Worm (Caenorhabditis elegans) whole organism, young adult: ENCODE results near the gene srdh-1.

Source experiments
- B0019.2 ChIP-seq: fragments of 200-800 bp; sonication (Bioruptor generic); conservative IDR thresholded peaks from 2 replicates; pipeline ENCODE4 v1.3.6; 2022; ENCODE audit warnings: missing genetic modification reagents, missing genetic modification characterization, missing compliant biosample characterization
- B0035.1 ChIP-seq: sonication (generic microtip); optimal IDR thresholded peaks from 2 replicates; lab custom pipeline; 2016; ENCODE audit warnings: missing genetic modification characterization, mild to moderate bottlenecking, missing compliant biosample characterization, missing genotype, missing genetic modification reagents
- C06A6.2 ChIP-seq: fragments of 200-800 bp; sonication (Bioruptor generic); conservative IDR thresholded peaks from 2 replicates; pipeline ENCODE4 v1.3.6; 2022; ENCODE audit warnings: missing genetic modification characterization, missing compliant biosample characterization
- C17E4.6 ChIP-seq: fragments of 200-800 bp; sonication (Bioruptor generic); IDR thresholded peaks from 2 replicates; pipeline ENCODE4 v1.3.6; 2022; ENCODE audit warnings: missing genetic modification reagents, missing genetic modification characterization, missing compliant biosample characterization
- F10E7.11 ChIP-seq: sonication (generic microtip); optimal IDR thresholded peaks from 2 replicates; lab custom pipeline; 2017; ENCODE audit warnings: mild to moderate bottlenecking, missing genetic modification characterization, moderate library complexity, missing compliant biosample characterization
- F22D6.2 ChIP-seq: sonication (generic microtip); optimal IDR thresholded peaks from 2 replicates; lab custom pipeline; 2016; ENCODE audit warnings: mild to moderate bottlenecking, missing genetic modification characterization, missing compliant biosample characterization
- F23B12.7 ChIP-seq: sonication (generic microtip); optimal IDR thresholded peaks from 2 replicates; lab custom pipeline; 2017; ENCODE audit warnings: missing genetic modification characterization, mild to moderate bottlenecking, missing compliant biosample characterization, antibody characterized with exemption, moderate library complexity; ENCODE audit not compliant: insufficient read depth
- F37B4.10 ChIP-seq: fragments of 200-800 bp; sonication (Bioruptor generic); IDR thresholded peaks from 2 replicates; pipeline ENCODE4 v1.3.6; 2022; ENCODE audit warnings: missing genetic modification characterization, missing compliant biosample characterization
- F39B2.1 ChIP-seq: fragments of 200-800 bp; sonication (Bioruptor generic); IDR thresholded peaks from 2 replicates; pipeline ENCODE4 v1.3.6; 2022; ENCODE audit warnings: missing genetic modification reagents, missing genetic modification characterization, missing compliant biosample characterization
- F55B11.4 ChIP-seq: sonication (generic microtip); optimal IDR thresholded peaks from 2 replicates; lab custom pipeline; 2016; ENCODE audit warnings: missing compliant biosample characterization, missing genetic modification characterization, borderline replicate concordance; ENCODE audit not compliant: insufficient read depth
- F57C9.4 ChIP-seq: sonication (generic microtip); optimal IDR thresholded peaks from 2 replicates; lab custom pipeline; 2017; ENCODE audit warnings: mild to moderate bottlenecking, missing genetic modification characterization, missing compliant biosample characterization
- Y53F4B.3 ChIP-seq: fragments of 200-800 bp; sonication (Bioruptor generic); IDR thresholded peaks from 2 replicates; pipeline ENCODE4 v1.3.6; 2022; ENCODE audit warnings: missing genetic modification reagents, missing genetic modification characterization, missing compliant biosample characterization
- Y53G8AR.9 ChIP-seq: fragments of 200-800 bp; sonication (Bioruptor generic); conservative IDR thresholded peaks from 2 replicates; pipeline ENCODE4 v1.3.6; 2022; ENCODE audit warnings: missing genetic modification reagents, missing genetic modification characterization, missing compliant biosample characterization
- Y67H2A.10 ChIP-seq: fragments of 200-800 bp; sonication (Bioruptor generic); conservative IDR thresholded peaks from 2 replicates; pipeline ENCODE4 v1.3.6; 2022; ENCODE audit warnings: missing genetic modification reagents, missing genetic modification characterization, missing compliant biosample characterization
- Y79H2A.3 ChIP-seq: fragments of 200-800 bp; sonication (Bioruptor generic); conservative IDR thresholded peaks from 2 replicates; pipeline ENCODE4 v1.3.6; 2022; ENCODE audit warnings: missing genetic modification reagents, missing genetic modification characterization, missing compliant biosample characterization
- bed-2 ChIP-seq: fragments of 200-800 bp; sonication (Bioruptor generic); IDR thresholded peaks from 2 replicates; pipeline ENCODE4 v1.3.6; 2022; ENCODE audit warnings: missing genetic modification reagents, missing genetic modification characterization, missing compliant biosample characterization
- ccch-3 ChIP-seq: fragments of 200-800 bp; sonication (Bioruptor generic); optimal IDR thresholded peaks from 2 replicates; lab custom pipeline; 2018; ENCODE audit warnings: mild to moderate bottlenecking, missing genetic modification characterization, missing compliant biosample characterization
- ceh-100 ChIP-seq: fragments of 200-800 bp; sonication (Bioruptor generic); IDR thresholded peaks from 2 replicates; pipeline ENCODE4 v1.3.6; 2022; ENCODE audit warnings: missing genetic modification reagents, missing genetic modification characterization, missing compliant biosample characterization
- ceh-27 ChIP-seq: fragments of 200-800 bp; sonication (Bioruptor generic); optimal IDR thresholded peaks from 2 replicates; lab custom pipeline; 2018; ENCODE audit warnings: mild to moderate bottlenecking, missing genetic modification characterization, moderate library complexity, missing compliant biosample characterization
- ceh-58 ChIP-seq: fragments of 200-800 bp; sonication (Bioruptor generic); IDR thresholded peaks from 2 replicates; pipeline ENCODE4 v1.3.6; 2022; ENCODE audit warnings: missing genetic modification characterization, missing compliant biosample characterization
- die-1 ChIP-seq: sonication (generic microtip); optimal IDR thresholded peaks from 2 replicates; lab custom pipeline; 2016; ENCODE audit warnings: missing genotype, mild to moderate bottlenecking, missing genetic modification characterization, missing compliant biosample characterization
- dox-1 ChIP-seq: fragments of 200-800 bp; sonication (Bioruptor generic); IDR thresholded peaks from 2 replicates; pipeline ENCODE4 v1.3.6; 2022; ENCODE audit warnings: missing genetic modification reagents, missing genetic modification characterization, missing compliant biosample characterization
- efl-1 ChIP-seq: fragments of 150-350 bp; optimal IDR thresholded peaks from 2 replicates; lab custom pipeline; 2014; ENCODE audit warnings: missing biosample characterization, missing genetic modification reagents, missing genetic modification characterization
- egl-18 ChIP-seq: fragments of 200-800 bp; sonication (Bioruptor generic); IDR thresholded peaks from 2 replicates; pipeline ENCODE4 v1.3.6; 2022; ENCODE audit warnings: missing genetic modification reagents, missing genetic modification characterization, missing compliant biosample characterization
- egl-44 ChIP-seq: fragments of 200-800 bp; sonication (Bioruptor generic); IDR thresholded peaks from 2 replicates; pipeline ENCODE4 v1.3.6; 2022; ENCODE audit warnings: missing genetic modification reagents, missing genetic modification characterization, missing compliant biosample characterization
- ekl-4 ChIP-seq: fragments of 200-800 bp; sonication (Bioruptor generic); IDR thresholded peaks from 2 replicates; pipeline ENCODE4 v1.3.6; 2022; ENCODE audit warnings: missing genetic modification reagents, missing genetic modification characterization, missing compliant biosample characterization
- him-1 ChIP-seq: sonication (generic microtip); optimal IDR thresholded peaks from 2 replicates; lab custom pipeline; 2016; ENCODE audit warnings: missing genotype, missing genetic modification reagents, missing genetic modification characterization, missing compliant biosample characterization
- hsf-1 ChIP-seq: fragments of 200-800 bp; sonication (Bioruptor generic); IDR thresholded peaks from 2 replicates; pipeline ENCODE4 v1.3.6; 2022; ENCODE audit warnings: missing genetic modification reagents, missing genetic modification characterization, missing compliant biosample characterization
- lin-26 ChIP-seq: fragments of 200-800 bp; sonication (Bioruptor generic); IDR thresholded peaks from 2 replicates; pipeline ENCODE4 v1.3.6; 2022; ENCODE audit warnings: missing genetic modification reagents, missing genetic modification characterization, missing compliant biosample characterization
- lin-54 ChIP-seq: fragments of 200-800 bp; sonication (Bioruptor generic); optimal IDR thresholded peaks from 2 replicates; lab custom pipeline; 2018; ENCODE audit warnings: mild to moderate bottlenecking, missing genetic modification characterization, missing compliant biosample characterization
- madf-3 ChIP-seq: fragments of 200-800 bp; sonication (Bioruptor generic); IDR thresholded peaks from 2 replicates; pipeline ENCODE4 v1.3.6; 2022; ENCODE audit warnings: missing genetic modification reagents, missing genetic modification characterization, missing compliant biosample characterization
- mel-28 ChIP-seq: sonication (generic microtip); optimal IDR thresholded peaks from 2 replicates; lab custom pipeline; 2016; ENCODE audit warnings: borderline replicate concordance, mild to moderate bottlenecking, missing genetic modification characterization, missing compliant biosample characterization
- nfya-1 ChIP-seq: sonication (generic microtip); optimal IDR thresholded peaks from 2 replicates; lab custom pipeline; 2017; ENCODE audit warnings: antibody characterized with exemption, missing compliant biosample characterization, missing genetic modification characterization, borderline replicate concordance; ENCODE audit not compliant: insufficient read depth
- nfya-2 ChIP-seq: fragments of 200-800 bp; sonication (Bioruptor generic); IDR thresholded peaks from 2 replicates; pipeline ENCODE4 v1.3.6; 2022; ENCODE audit warnings: missing genetic modification reagents, missing genetic modification characterization, missing compliant biosample characterization
- nhr-120 ChIP-seq: fragments of 200-800 bp; sonication (Bioruptor generic); IDR thresholded peaks from 2 replicates; pipeline ENCODE4 v1.3.6; 2022; ENCODE audit warnings: missing genetic modification characterization, missing compliant biosample characterization
- nhr-90 ChIP-seq: sonication (generic microtip); optimal IDR thresholded peaks from 2 replicates; lab custom pipeline; 2016; ENCODE audit warnings: missing genotype, mild to moderate bottlenecking, missing genetic modification characterization, missing compliant biosample characterization
- rcor-1 ChIP-seq: fragments of 200-800 bp; sonication (Bioruptor generic); IDR thresholded peaks from 2 replicates; pipeline ENCODE4 v1.3.6; 2022; ENCODE audit warnings: missing genetic modification reagents, missing genetic modification characterization, missing compliant biosample characterization
- rec-8 ChIP-seq, 2 experiments: sonication (generic microtip); optimal IDR thresholded peaks; 2 replicates each; lab custom pipeline; 2016; ENCODE audit warnings: mild to moderate bottlenecking in 2 of 2, missing genetic modification characterization in 2 of 2, missing genetic modification reagents in 2 of 2, missing genotype in 2 of 2, missing biosample characterization in 1 of 2, missing compliant biosample characterization in 1 of 2, moderate library complexity in 1 of 2
- somi-1 ChIP-seq: fragments of 200-800 bp; sonication (Bioruptor generic); optimal IDR thresholded peaks from 2 replicates; lab custom pipeline; 2018; ENCODE audit warnings: mild to moderate bottlenecking, missing genetic modification characterization, missing compliant biosample characterization
- sptf-2 ChIP-seq: fragments of 200-800 bp; sonication (Bioruptor generic); optimal IDR thresholded peaks from 2 replicates; lab custom pipeline; 2018; ENCODE audit warnings: mild to moderate bottlenecking, missing genetic modification characterization, missing compliant biosample characterization
- tlf-1 ChIP-seq: fragments of 200-800 bp; sonication (Bioruptor generic); optimal IDR thresholded peaks from 2 replicates; lab custom pipeline; 2018; ENCODE audit warnings: mild to moderate bottlenecking, missing genetic modification characterization, missing compliant biosample characterization
- unc-130 ChIP-seq: sonication (generic microtip); optimal IDR thresholded peaks from 2 replicates; lab custom pipeline; 2016; ENCODE audit warnings: missing genetic modification reagents, missing genetic modification characterization, missing compliant biosample characterization
- xnd-1 ChIP-seq: sonication (generic microtip); optimal IDR thresholded peaks from 2 replicates; lab custom pipeline; 2016; ENCODE audit warnings: missing genotype, missing genetic modification reagents, missing genetic modification characterization, missing compliant biosample characterization
- zim-3 ChIP-seq: sonication (generic microtip); optimal IDR thresholded peaks from 2 replicates; lab custom pipeline; 2017; ENCODE audit warnings: mild to moderate bottlenecking, missing genetic modification characterization, moderate library complexity, missing compliant biosample characterization
- ztf-25 ChIP-seq: fragments of 200-800 bp; sonication (Bioruptor generic); IDR thresholded peaks from 2 replicates; pipeline ENCODE4 v1.3.6; 2022; ENCODE audit warnings: missing genetic modification reagents, missing genetic modification characterization, missing compliant biosample characterization
- ztf-26 ChIP-seq: sonication (generic microtip); optimal IDR thresholded peaks from 2 replicates; lab custom pipeline; 2017; ENCODE audit warnings: missing genetic modification characterization, missing compliant biosample characterization

Gene srdh-1

ce11 chrII:8259038-8259437, 5.4 kb upstream of the srdh-1 start, which contains the start of gene F35C11.6:
Gene F35C11.6 (minus strand): TSS chrII:8259138.
- TF ChIP-seq tlf-1 (GFP tag; lab: Kevin White, UChicago) (no peak), unc-130 (GFP tag; lab: Kevin White, UChicago) (no peak), efl-1 (GFP tag; lab: Kevin White, UChicago) (no peak), F22D6.2 (tag; lab: Kevin White, UChicago) (no peak), egl-18 (GFP tag; lab: Robert Waterston, UW) (no peak), bed-2 (no peak)

ce11 chrII:8259674-8260073, 4.8 kb upstream of the srdh-1 start:
- TF ChIP-seq lin-26 (GFP tag; lab: Robert Waterston, UW) (peak; percentile 28; the same call in 1 of the 2 replicates), F57C9.4 (tag; lab: Kevin White, UChicago) (no peak), lin-54 (no peak), xnd-1 (tag; lab: Kevin White, UChicago) (no peak), unc-130 (GFP tag; lab: Kevin White, UChicago) (no peak), B0035.1 (tag; lab: Kevin White, UChicago) (no peak), egl-44 (GFP tag; lab: Robert Waterston, UW) (no peak), dox-1 (GFP tag; lab: Robert Waterston, UW) (no peak), F23B12.7 (tag; lab: Kevin White, UChicago) (no peak), ceh-100 (GFP tag; lab: Robert Waterston, UW) (no peak), F37B4.10 (GFP tag; lab: Robert Waterston, UW) (no peak), mel-28 (no peak), sptf-2 (no peak), ceh-58 (GFP tag; lab: Robert Waterston, UW) (no peak), rcor-1 (GFP tag; lab: Robert Waterston, UW) (no peak), Y67H2A.10 (no peak), ekl-4 (GFP tag; lab: Robert Waterston, UW) (no peak), ccch-3 (no peak), Y79H2A.3 (GFP tag; lab: Robert Waterston, UW) (no peak), nfya-1 (no peak), ceh-27 (GFP tag; lab: Kevin White, UChicago) (no peak), somi-1 (GFP tag; lab: Kevin White, UChicago) (peak; percentile 52), C06A6.2 (0 out of 2 replicates have a peak, but pooled peaks have one; percentile 17), nfya-2 (no peak), F10E7.11 (tag; lab: Kevin White, UChicago) (no peak), him-1 (tag; lab: Kevin White, UChicago) (no peak), nhr-90 (tag; lab: Kevin White, UChicago) (no peak), Y53F4B.3 (GFP tag; lab: Robert Waterston, UW) (no peak), madf-3 (no peak), rec-8 (tag; optimal IDR thresholded peaks at IDR 0.05; lab: Kevin White, UChicago) (no peak), nhr-120 (GFP tag; lab: Robert Waterston, UW) (no peak), hsf-1 (GFP tag; lab: Robert Waterston, UW) (0 out of 2 replicates have a peak, but pooled peaks have one; percentile 53), egl-18 (GFP tag; lab: Robert Waterston, UW) (no peak), die-1 (tag; lab: Kevin White, UChicago) (no peak), B0019.2 (GFP tag; lab: Robert Waterston, UW) (no peak), F55B11.4 (tag; lab: Kevin White, UChicago) (no peak), Y53G8AR.9 (GFP tag; lab: Robert Waterston, UW) (no peak), F39B2.1 (GFP tag; lab: Robert Waterston, UW) (no peak), ztf-26 (tag; lab: Kevin White, UChicago) (peak; percentile 66), C17E4.6 (GFP tag; lab: Robert Waterston, UW) (no peak), ztf-25 (GFP tag; lab: Robert Waterston, UW) (no peak), zim-3 (tag; lab: Kevin White, UChicago) (no peak)
